Fruit fly (Drosophila melanogaster) whole organism, embryonic: ENCODE data around the gene Bicra.
A peak's percentile ranks its signal among the peaks of the same experiment; 100 is the strongest.

Source experiments
- C15 ChIP-seq: fragments of 200-800 bp; sonication (Bioruptor generic); IDR thresholded peaks from 3 replicates; pipeline ENCODE4 v1.3.6; 2022; ENCODE audit warnings: missing biosample characterization, missing genetic modification characterization
- CG10147 ChIP-seq: fragments of 200-800 bp; sonication (Bioruptor generic); optimal IDR thresholded peaks from 2 replicates; lab custom pipeline; 2019; ENCODE audit warnings: missing biosample characterization, mild to moderate bottlenecking, missing genetic modification characterization, moderate library complexity
- CG10209 ChIP-seq: fragments of 200-800 bp; sonication (Bioruptor generic); optimal IDR thresholded peaks from 3 replicates; lab custom pipeline; 2017; ENCODE audit warnings: missing biosample characterization, mild to moderate bottlenecking, missing genetic modification characterization, missing genetic modification reagents
- CG10321 ChIP-seq: fragments of 200-800 bp; sonication (Bioruptor generic); IDR thresholded peaks from 2 replicates; pipeline ENCODE4 v1.3.6; 2022; ENCODE audit warnings: missing biosample characterization, missing genetic modification characterization
- CG14667 ChIP-seq: fragments of 200-800 bp; sonication (Bioruptor generic); IDR thresholded peaks from 2 replicates; pipeline ENCODE4 v1.3.6; 2022; ENCODE audit warnings: missing biosample characterization, missing genetic modification characterization
- CG17612 ChIP-seq: fragments of 200-800 bp; sonication (Bioruptor generic); IDR thresholded peaks from 2 replicates; pipeline ENCODE4 v1.3.6; 2022; ENCODE audit warnings: missing biosample characterization, missing genetic modification characterization
- CG2889 ChIP-seq: fragments of 200-800 bp; sonication (Bioruptor generic); IDR thresholded peaks from 3 replicates; pipeline ENCODE4 v1.3.6; 2022; ENCODE audit warnings: missing biosample characterization, missing genetic modification characterization
- CG34422 ChIP-seq: fragments of 200-800 bp; sonication (Bioruptor generic); IDR thresholded peaks from 3 replicates; pipeline ENCODE4 v1.3.6; 2022; ENCODE audit warnings: missing biosample characterization, missing genetic modification characterization
- CG3838 ChIP-seq: fragments of 200-800 bp; sonication (Bioruptor generic); optimal IDR thresholded peaks from 3 replicates; lab custom pipeline; 2016; ENCODE audit warnings: missing biosample characterization, missing genetic modification characterization
- CG42726 ChIP-seq: fragments of 200-800 bp; sonication (Bioruptor generic); IDR thresholded peaks from 2 replicates; pipeline ENCODE4 v1.3.6; 2022; ENCODE audit warnings: missing biosample characterization, missing genetic modification characterization; ENCODE audit not compliant: partially characterized antibody
- CG5953 ChIP-seq: fragments of 200-800 bp; sonication (Bioruptor generic); IDR thresholded peaks from 2 replicates; pipeline ENCODE4 v1.3.6; 2022; ENCODE audit warnings: missing biosample characterization, missing genetic modification characterization
- CG9215 ChIP-seq: fragments of 200-800 bp; sonication (Bioruptor generic); IDR thresholded peaks from 2 replicates; pipeline ENCODE4 v1.3.6; 2022; ENCODE audit warnings: missing biosample characterization, missing genetic modification characterization
- Chrac-16 ChIP-seq: fragments of 200-800 bp; sonication (Bioruptor generic); optimal IDR thresholded peaks from 3 replicates; lab custom pipeline; 2016; ENCODE audit warnings: missing biosample characterization, missing genetic modification characterization
- CoRest ChIP-seq: fragments of 200-800 bp; sonication (Bioruptor generic); optimal IDR thresholded peaks from 3 replicates; lab custom pipeline; 2018; ENCODE audit warnings: missing biosample characterization, mild to moderate bottlenecking, missing genetic modification characterization, moderate library complexity
- Doc2 ChIP-seq: fragments of 200-800 bp; sonication (Bioruptor generic); IDR thresholded peaks from 2 replicates; pipeline ENCODE4 v1.3.6; 2022; ENCODE audit warnings: missing biosample characterization, missing genetic modification characterization
- Dref ChIP-seq: fragments of 200-800 bp; sonication (Bioruptor generic); IDR thresholded peaks from 2 replicates; pipeline ENCODE4 v1.3.6; 2022; ENCODE audit warnings: missing biosample characterization, missing genetic modification characterization
- Lpt ChIP-seq: fragments of >200 bp; optimal IDR thresholded peaks from 2 replicates; lab custom pipeline; 2018; ENCODE audit warnings: missing biosample characterization, missing genetic modification characterization
- Meics ChIP-seq: fragments of 200-800 bp; sonication (Bioruptor generic); optimal IDR thresholded peaks from 2 replicates; lab custom pipeline; 2017; ENCODE audit warnings: missing biosample characterization, mild to moderate bottlenecking, missing genetic modification characterization
- NC2α ChIP-seq: fragments of 200-800 bp; sonication (Bioruptor generic); optimal IDR thresholded peaks from 2 replicates; lab custom pipeline; 2016; ENCODE audit warnings: missing biosample characterization, missing genetic modification characterization
- Neu2 ChIP-seq: fragments of 200-800 bp; sonication (Bioruptor generic); optimal IDR thresholded peaks from 3 replicates; lab custom pipeline; 2016; ENCODE audit warnings: missing biosample characterization, missing genetic modification characterization, borderline replicate concordance
- Nf-YB ChIP-seq: fragments of 200-800 bp; sonication (Bioruptor generic); optimal IDR thresholded peaks from 3 replicates; lab custom pipeline; 2019; ENCODE audit warnings: missing biosample characterization, mild to moderate bottlenecking, missing genetic modification characterization, moderate library complexity
- Oli ChIP-seq: fragments of 200-800 bp; sonication (Bioruptor generic); optimal IDR thresholded peaks from 2 replicates; lab custom pipeline; 2018; ENCODE audit warnings: missing biosample characterization, mild to moderate bottlenecking, missing genetic modification characterization, moderate library complexity
- Sry-δ ChIP-seq: fragments of 200-800 bp; sonication (Bioruptor generic); optimal IDR thresholded peaks from 2 replicates; lab custom pipeline; 2016; ENCODE audit warnings: missing biosample characterization, missing genetic modification characterization
- ab ChIP-seq: fragments of 200-800 bp; sonication (Bioruptor generic); optimal IDR thresholded peaks from 2 replicates; lab custom pipeline; 2016; ENCODE audit warnings: missing biosample characterization, missing genetic modification characterization
- ato ChIP-seq: fragments of 200-800 bp; sonication (Bioruptor generic); IDR thresholded peaks from 2 replicates; pipeline ENCODE4 v1.3.6; 2022; ENCODE audit warnings: missing biosample characterization, missing genetic modification characterization; ENCODE audit not compliant: partially characterized antibody
- bab2 ChIP-seq: fragments of 200-800 bp; sonication (Bioruptor generic); optimal IDR thresholded peaks from 2 replicates; lab custom pipeline; 2016; ENCODE audit warnings: missing biosample characterization, missing genetic modification characterization
- bbx ChIP-seq: fragments of 200-800 bp; sonication (Bioruptor generic); IDR thresholded peaks from 2 replicates; pipeline ENCODE4 v1.3.6; 2022; ENCODE audit warnings: missing biosample characterization, missing genetic modification characterization; ENCODE audit not compliant: partially characterized antibody
- bcd ChIP-seq: fragments of 200-800 bp; sonication (Bioruptor generic); optimal IDR thresholded peaks from 2 replicates; lab custom pipeline; 2017; ENCODE audit warnings: missing biosample characterization, mild to moderate bottlenecking, missing genetic modification characterization
- ci ChIP-seq: fragments of 200-800 bp; sonication (Bioruptor generic); IDR thresholded peaks from 3 replicates; pipeline ENCODE4 v1.3.6; 2022; ENCODE audit warnings: missing biosample characterization, missing genetic modification characterization
- crc ChIP-seq: fragments of 200-800 bp; sonication (Bioruptor generic); optimal IDR thresholded peaks from 2 replicates; lab custom pipeline; 2016; ENCODE audit warnings: missing biosample characterization, missing genetic modification characterization
- crp ChIP-seq, 2 experiments: fragments of 200-800 bp; sonication (Bioruptor generic); optimal IDR thresholded peaks; 2 replicates in 1 of 2; 3 replicates in 1 of 2; lab custom pipeline; 2017; ENCODE audit warnings: missing biosample characterization in 2 of 2, missing genetic modification characterization in 2 of 2, mild to moderate bottlenecking in 1 of 2, moderate library complexity in 1 of 2
- ems ChIP-seq: fragments of 200-800 bp; sonication (Bioruptor generic); optimal IDR thresholded peaks from 3 replicates; lab custom pipeline; 2016; ENCODE audit warnings: missing biosample characterization, missing genetic modification characterization
- ewg ChIP-seq: fragments of 200-800 bp; sonication (Bioruptor generic); optimal IDR thresholded peaks from 3 replicates; lab custom pipeline; 2017; ENCODE audit warnings: mild to moderate bottlenecking, missing biosample characterization, missing genetic modification reagents, missing genetic modification characterization
- gro ChIP-seq: fragments of 200-800 bp; sonication (Bioruptor generic); optimal IDR thresholded peaks from 2 replicates; lab custom pipeline; 2016; ENCODE audit warnings: missing biosample characterization, missing genetic modification characterization
- lov ChIP-seq, 2 experiments: fragments of 200-800 bp in 1 of 2; fragments of >200 bp in 1 of 2; sonication (Bioruptor generic) in 1 of 2; IDR thresholded peaks in 1 of 2; optimal IDR thresholded peaks in 1 of 2; 2 replicates in 1 of 2; 3 replicates in 1 of 2; pipeline versions ENCODE4 v1.3.6 to Lab custom; 2017 to 2022; ENCODE audit warnings: missing biosample characterization in 1 of 2, missing genetic modification characterization in 1 of 2
- pros ChIP-seq: fragments of 200-800 bp; sonication (Bioruptor generic); optimal IDR thresholded peaks from 3 replicates; lab custom pipeline; 2019; ENCODE audit warnings: missing biosample characterization, mild to moderate bottlenecking, missing genetic modification characterization, moderate library complexity
- pzg ChIP-seq: fragments of 200-800 bp; sonication (Bioruptor generic); optimal IDR thresholded peaks from 3 replicates; lab custom pipeline; 2018; ENCODE audit warnings: missing biosample characterization, mild to moderate bottlenecking, missing genetic modification characterization, moderate library complexity
- run ChIP-seq: fragments of 200-800 bp; sonication (Bioruptor generic); optimal IDR thresholded peaks from 3 replicates; lab custom pipeline; 2018; ENCODE audit warnings: missing biosample characterization, mild to moderate bottlenecking, missing genetic modification characterization
- shn ChIP-seq: fragments of 200-800 bp; sonication (Bioruptor generic); optimal IDR thresholded peaks from 3 replicates; lab custom pipeline; 2016; ENCODE audit warnings: missing biosample characterization, missing genetic modification characterization
- sisA ChIP-seq: fragments of 200-800 bp; sonication (Bioruptor generic); IDR thresholded peaks from 2 replicates; pipeline ENCODE4 v1.3.6; 2022; ENCODE audit warnings: missing biosample characterization, missing genetic modification characterization
- sr ChIP-seq: fragments of 200-800 bp; sonication (Bioruptor generic); IDR thresholded peaks from 3 replicates; pipeline ENCODE4 v1.3.6; 2022; ENCODE audit warnings: missing biosample characterization, missing genetic modification characterization
- toy ChIP-seq: fragments of 200-800 bp; sonication (Bioruptor generic); IDR thresholded peaks from 2 replicates; pipeline ENCODE4 v1.3.6; 2022; ENCODE audit warnings: missing biosample characterization, missing genetic modification characterization
- ttk ChIP-seq: fragments of 200-800 bp; sonication (Bioruptor generic); IDR thresholded peaks from 2 replicates; pipeline ENCODE4 v2.1.2; 2022; ENCODE audit warnings: missing biosample characterization, missing genetic modification characterization
- tup ChIP-seq: fragments of 200-800 bp; sonication (Bioruptor generic); optimal IDR thresholded peaks from 2 replicates; lab custom pipeline; 2016; ENCODE audit warnings: missing biosample characterization, mild to moderate bottlenecking, missing genetic modification characterization, moderate library complexity
- unpg ChIP-seq: fragments of 200-800 bp; sonication (Bioruptor generic); optimal IDR thresholded peaks from 3 replicates; lab custom pipeline; 2018; ENCODE audit warnings: missing biosample characterization, mild to moderate bottlenecking, missing genetic modification characterization, moderate library complexity
- wdn ChIP-seq: fragments of 200-800 bp; sonication (Bioruptor generic); IDR thresholded peaks from 2 replicates; pipeline ENCODE4 v1.3.6; 2022; ENCODE audit warnings: missing biosample characterization, missing genetic modification characterization
- wek ChIP-seq: fragments of 200-800 bp; sonication (Bioruptor generic); optimal IDR thresholded peaks from 3 replicates; lab custom pipeline; 2018; ENCODE audit warnings: missing biosample characterization, mild to moderate bottlenecking, missing genetic modification characterization, moderate library complexity

Bicra gene

dm6 chr3R:29038960-29039581 is 23.8 kb upstream of the Bicra start, which contains the start of the genes Slu7 and Pkc98E (continued):
- TF ChIP-seq Chrac-16 = peak; percentile 43
- peak; percentile 92 for TF ChIP-seq bbx (GFP tag; lab: Robert Waterston, UW)
- TF ChIP-seq run (tag; lab: Kevin White, UChicago) = no peak
- peak; percentile 79; the same call in 1 of the 2 replicates for TF ChIP-seq CG42726 (GFP tag; lab: Robert Waterston, UW)
- TF ChIP-seq toy = no peak
- no peak for TF ChIP-seq Neu2 (GFP tag; lab: Kevin White, UChicago)
- no peak for TF ChIP-seq wek
- peak; percentile 49 for TF ChIP-seq ems
- TF ChIP-seq ewg = peak; percentile 71
- TF ChIP-seq ato (GFP tag; lab: Robert Waterston, UW) = peak; percentile 82
- peak; percentile 52; the same call in 1 of the 2 replicates for TF ChIP-seq wdn (GFP tag; lab: Robert Waterston, UW)
- no peak for TF ChIP-seq lov (optimal IDR thresholded peaks at IDR 0.05; lab: Kevin White, UChicago)
- 0 out of 3 replicates have a peak, but pooled peaks have one; percentile 59 for TF ChIP-seq lov (GFP tag; IDR thresholded peaks at IDR 0.05; lab: Robert Waterston, UW)
- 0 out of 2 replicates have a peak, but pooled peaks have one; percentile 12 for TF ChIP-seq CG14667 (GFP tag; lab: Robert Waterston, UW)
- peak; percentile 70 for TF ChIP-seq bcd (GFP tag; lab: Kevin White, UChicago)
- no peak for TF ChIP-seq CoRest (tag; lab: Kevin White, UChicago)
- TF ChIP-seq bab2 (GFP tag; lab: Kevin White, UChicago) = peak; percentile 60
- TF ChIP-seq Dref = peak; percentile 88
- peak; percentile 46 for TF ChIP-seq CG10147 (GFP tag; lab: Kevin White, UChicago)

DNA sequence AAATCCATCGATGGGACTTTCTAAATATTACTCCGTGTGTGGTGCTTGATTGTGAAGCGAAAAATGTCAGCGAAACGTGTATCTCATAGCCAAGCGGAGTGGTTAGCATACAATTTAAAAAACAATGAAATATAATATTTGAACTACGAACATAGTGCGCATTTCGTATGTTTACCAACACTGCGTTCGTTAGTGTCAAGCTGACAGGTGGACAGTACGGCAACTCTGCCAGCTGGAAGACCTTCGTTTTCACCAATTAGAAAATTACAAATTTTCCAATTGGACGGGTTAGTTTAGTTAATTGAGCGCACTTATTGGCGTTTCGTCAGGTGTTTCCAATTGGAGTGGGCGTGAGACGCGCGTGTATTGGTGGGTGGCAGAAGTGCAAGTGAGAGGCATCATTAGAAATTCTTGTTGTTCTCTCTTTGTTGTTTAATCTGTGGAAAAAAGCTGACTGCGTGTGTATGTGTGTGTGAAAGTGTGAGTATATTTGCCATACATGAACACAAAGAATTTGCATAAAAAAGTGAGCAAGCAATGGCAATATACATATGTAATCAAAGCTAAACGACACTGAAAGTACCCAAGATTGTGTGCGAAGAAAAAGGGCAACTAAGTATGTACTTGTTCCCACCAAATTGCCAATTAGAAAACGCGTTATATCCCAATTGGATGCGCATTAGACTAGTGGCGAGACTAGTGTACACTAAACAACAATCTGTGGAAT is 23.0 kb upstream of the Bicra start:
- TF ChIP-seq pros (GFP tag; lab: Kevin White, UChicago) = no peak
- TF ChIP-seq CG10209 (GFP tag; lab: Kevin White, UChicago) = peak; percentile 21
- TF ChIP-seq crc (GFP tag; lab: Kevin White, UChicago) = no peak
- TF ChIP-seq lov (optimal IDR thresholded peaks at IDR 0.05; lab: Kevin White, UChicago) = no peak
- no peak for TF ChIP-seq lov (GFP tag; IDR thresholded peaks at IDR 0.05; lab: Robert Waterston, UW)
- TF ChIP-seq CG10321 (GFP tag; lab: Robert Waterston, UW) = no peak
- peak; percentile 9 for TF ChIP-seq shn (GFP tag; lab: Kevin White, UChicago)
- no peak for TF ChIP-seq Sry-δ (GFP tag; lab: Kevin White, UChicago)
- no peak for TF ChIP-seq sr
- no peak for TF ChIP-seq CG34422
- peak; percentile 26 for TF ChIP-seq ab (GFP tag; lab: Kevin White, UChicago)
- peak; percentile 26; the same call in 1 of the 2 replicates for TF ChIP-seq CG9215 (GFP tag; lab: Robert Waterston, UW)
- no peak; the same call in 1 of the 3 replicates for TF ChIP-seq CG2889 (GFP tag; lab: Robert Waterston, UW)
- TF ChIP-seq Lpt (GFP tag; lab: Kevin White, UChicago) = no peak
- no peak for TF ChIP-seq CG10147 (GFP tag; lab: Kevin White, UChicago)
- no peak for TF ChIP-seq Oli (tag; lab: Kevin White, UChicago)
- TF ChIP-seq C15 (GFP tag; lab: Robert Waterston, UW) = no peak
- peak; percentile 62 for TF ChIP-seq pzg (GFP tag; lab: Kevin White, UChicago)
- TF ChIP-seq Nf-YB (GFP tag; lab: Kevin White, UChicago) = peak; percentile 54
- TF ChIP-seq tup (GFP tag; lab: Kevin White, UChicago) = peak; percentile 53
- TF ChIP-seq crp (GFP tag; optimal IDR thresholded peaks at IDR 0.05; lab: Kevin White, UChicago) = peak in 1 of 2 experiments; percentile 70
- TF ChIP-seq bcd (GFP tag; lab: Kevin White, UChicago) = peak; percentile 7
- no peak for TF ChIP-seq CG17612 (GFP tag; lab: Robert Waterston, UW)
- TF ChIP-seq CG3838 (GFP tag; lab: Kevin White, UChicago) = no peak
- TF ChIP-seq NC2α = no peak
- TF ChIP-seq ci = peak; percentile 48; the same call in 2 of the 3 replicates
- TF ChIP-seq Meics (GFP tag; lab: Kevin White, UChicago) = peak; percentile 24
- TF ChIP-seq Doc2 = no peak
- TF ChIP-seq ttk (GFP tag; lab: Robert Waterston, UW) = no peak
- no peak for TF ChIP-seq unpg
- TF ChIP-seq gro (GFP tag; lab: Kevin White, UChicago) = peak; percentile 15
- TF ChIP-seq sisA (GFP tag; lab: Robert Waterston, UW) = no peak
- no peak for TF ChIP-seq CG5953 (GFP tag; lab: Robert Waterston, UW)
